Fruit fly (Drosophila melanogaster) whole organism, embryonic: Measurements from ENCODE around the gene CG14881.

Source experiments
- C15 ChIP-seq: fragments of 200-800 bp; sonication (Bioruptor generic); IDR thresholded peaks from 3 replicates; pipeline ENCODE4 v1.3.6; 2022; ENCODE audit warnings: missing biosample characterization, missing genetic modification characterization
- CG10147 ChIP-seq: fragments of 200-800 bp; sonication (Bioruptor generic); optimal IDR thresholded peaks from 2 replicates; lab custom pipeline; 2019; ENCODE audit warnings: missing biosample characterization, mild to moderate bottlenecking, missing genetic modification characterization, moderate library complexity
- CG10366 ChIP-seq: fragments of 200-800 bp; sonication (Bioruptor generic); IDR thresholded peaks from 2 replicates; pipeline ENCODE4 v1.3.6; 2022; ENCODE audit warnings: missing biosample characterization, missing genetic modification characterization
- CG12391 ChIP-seq: fragments of 200-800 bp; sonication (Bioruptor generic); optimal IDR thresholded peaks from 3 replicates; lab custom pipeline; 2018; ENCODE audit warnings: missing biosample characterization, mild to moderate bottlenecking, missing genetic modification characterization, moderate library complexity
- CG14965 ChIP-seq: fragments of 200-800 bp; sonication (Bioruptor generic); optimal IDR thresholded peaks from 2 replicates; lab custom pipeline; 2016; ENCODE audit warnings: missing biosample characterization, missing genetic modification characterization, borderline replicate concordance
- CG1603 ChIP-seq: fragments of 200-800 bp; sonication (Bioruptor generic); optimal IDR thresholded peaks from 2 replicates; lab custom pipeline; 2019; ENCODE audit warnings: missing biosample characterization, mild to moderate bottlenecking, missing genetic modification characterization, moderate library complexity
- CG17361 ChIP-seq: fragments of 200-800 bp; sonication (Bioruptor generic); IDR thresholded peaks from 3 replicates; pipeline ENCODE4 v1.3.6; 2022; ENCODE audit warnings: missing biosample characterization, missing genetic modification characterization
- CG17829 ChIP-seq: fragments of 200-800 bp; optimal IDR thresholded peaks from 2 replicates; lab custom pipeline; 2019; ENCODE audit warnings: missing biosample characterization, mild to moderate bottlenecking, missing genetic modification characterization, moderate library complexity
- CG2875 ChIP-seq: fragments of 200-800 bp; sonication (Bioruptor generic); optimal IDR thresholded peaks from 2 replicates; lab custom pipeline; 2017; ENCODE audit warnings: missing biosample characterization, mild to moderate bottlenecking, missing genetic modification characterization, missing genetic modification reagents
- CG31388 ChIP-seq: fragments of 200-800 bp; sonication (Bioruptor generic); optimal IDR thresholded peaks from 2 replicates; lab custom pipeline; 2016; ENCODE audit warnings: missing biosample characterization, missing genetic modification characterization
- CG31441 ChIP-seq: fragments of 200-800 bp; sonication (Bioruptor generic); IDR thresholded peaks from 2 replicates; pipeline ENCODE4 v1.3.6; 2022; ENCODE audit warnings: missing biosample characterization, missing genetic modification characterization
- CG4328 ChIP-seq: fragments of 200-800 bp; sonication (Bioruptor generic); optimal IDR thresholded peaks from 3 replicates; lab custom pipeline; 2017; ENCODE audit warnings: missing biosample characterization, missing genetic modification reagents, missing genetic modification characterization
- CG4424 ChIP-seq: fragments of 200-800 bp; sonication (Bioruptor generic); optimal IDR thresholded peaks from 3 replicates; lab custom pipeline; 2016; ENCODE audit warnings: missing biosample characterization, missing genetic modification characterization
- CG5180 ChIP-seq: fragments of 200-800 bp; sonication (Bioruptor generic); optimal IDR thresholded peaks from 3 replicates; lab custom pipeline; 2017; ENCODE audit warnings: missing biosample characterization, missing genetic modification characterization, mild to moderate bottlenecking, moderate library complexity, missing genetic modification reagents
- CG6765 ChIP-seq: fragments of 200-800 bp; sonication (Bioruptor generic); optimal IDR thresholded peaks from 3 replicates; lab custom pipeline; 2017; ENCODE audit warnings: missing biosample characterization, mild to moderate bottlenecking, missing genetic modification characterization
- CG9817 ChIP-seq: fragments of 200-800 bp; sonication (Bioruptor generic); optimal IDR thresholded peaks from 2 replicates; lab custom pipeline; 2018; ENCODE audit warnings: missing biosample characterization, mild to moderate bottlenecking, missing genetic modification characterization, moderate library complexity
- D ChIP-seq, 2 experiments: fragments of 200-800 bp in 1 of 2; fragments of >200 bp in 1 of 2; sonication (Bioruptor generic) in 1 of 2; optimal IDR thresholded peaks; 2 replicates in 1 of 2; 3 replicates in 1 of 2; lab custom pipeline; 2017; ENCODE audit warnings: mild to moderate bottlenecking in 1 of 2, missing biosample characterization in 1 of 2, missing genetic modification characterization in 1 of 2, missing genetic modification reagents in 1 of 2
- Dll ChIP-seq: fragments of 200-800 bp; sonication (Bioruptor generic); IDR thresholded peaks from 4 replicates; pipeline ENCODE4 v1.3.6; 2022; ENCODE audit warnings: missing biosample characterization, missing genetic modification characterization; ENCODE audit not compliant: partially characterized antibody
- Dp ChIP-seq: fragments of 200-800 bp; sonication (Bioruptor generic); optimal IDR thresholded peaks from 2 replicates; lab custom pipeline; 2018; ENCODE audit warnings: missing biosample characterization, mild to moderate bottlenecking, missing genetic modification characterization, moderate library complexity
- Dref ChIP-seq: fragments of 200-800 bp; sonication (Bioruptor generic); IDR thresholded peaks from 2 replicates; pipeline ENCODE4 v1.3.6; 2022; ENCODE audit warnings: missing biosample characterization, missing genetic modification characterization
- E2f2 ChIP-seq: fragments of 200-800 bp; sonication (Bioruptor generic); IDR thresholded peaks from 2 replicates; pipeline ENCODE4 v1.3.6; 2022; ENCODE audit warnings: missing biosample characterization, missing genetic modification characterization
- ERR ChIP-seq: fragments of 200-800 bp; sonication (Bioruptor generic); optimal IDR thresholded peaks from 2 replicates; lab custom pipeline; 2016; ENCODE audit warnings: missing biosample characterization, missing genetic modification characterization
- Ets65A ChIP-seq: fragments of 200-800 bp; sonication (Bioruptor generic); peaks from one replicate; lab custom pipeline; 2016; ENCODE audit warnings: missing biosample characterization, missing genetic modification characterization
- HLH4C ChIP-seq: fragments of 200-800 bp; sonication (Bioruptor generic); IDR thresholded peaks from 3 replicates; pipeline ENCODE4 v1.3.6; 2022; ENCODE audit warnings: missing biosample characterization, missing genetic modification characterization; ENCODE audit not compliant: partially characterized antibody
- Hsf ChIP-seq: fragments of 200-800 bp; sonication (Bioruptor generic); optimal IDR thresholded peaks from 3 replicates; lab custom pipeline; 2016; ENCODE audit warnings: missing biosample characterization, missing genetic modification characterization
- Lim3 ChIP-seq: fragments of 200-800 bp; sonication (Bioruptor generic); IDR thresholded peaks from 2 replicates; pipeline ENCODE4 v1.3.6; 2022; ENCODE audit warnings: missing biosample characterization, missing genetic modification characterization
- Opbp ChIP-seq: fragments of 200-800 bp; sonication (Bioruptor generic); IDR thresholded peaks from 3 replicates; pipeline ENCODE4 v1.3.6; 2022; ENCODE audit warnings: missing biosample characterization, missing genetic modification characterization; ENCODE audit not compliant: partially characterized antibody
- Side ChIP-seq: fragments of 200-800 bp; sonication (Bioruptor generic); optimal IDR thresholded peaks from 2 replicates; lab custom pipeline; 2016; ENCODE audit warnings: missing biosample characterization, missing genetic modification characterization
- Spps ChIP-seq: fragments of 200-800 bp; sonication (Bioruptor generic); optimal IDR thresholded peaks from 2 replicates; lab custom pipeline; 2018; ENCODE audit warnings: missing biosample characterization, mild to moderate bottlenecking, missing genetic modification characterization
- Xbp1 ChIP-seq: fragments of 200-800 bp; sonication (Bioruptor generic); optimal IDR thresholded peaks from 3 replicates; lab custom pipeline; 2016; ENCODE audit warnings: missing biosample characterization, mild to moderate bottlenecking, missing genetic modification characterization
- ase ChIP-seq: fragments of 200-800 bp; sonication (Bioruptor generic); IDR thresholded peaks from 3 replicates; pipeline ENCODE4 v1.3.6; 2022; ENCODE audit warnings: missing biosample characterization, missing genetic modification characterization
- chinmo ChIP-seq: fragments of 200-800 bp; sonication (Bioruptor generic); IDR thresholded peaks from 4 replicates; pipeline ENCODE4 v1.3.6; 2022; ENCODE audit warnings: missing biosample characterization, missing genetic modification characterization; ENCODE audit not compliant: partially characterized antibody
- corto ChIP-seq: fragments of 200-800 bp; sonication (Bioruptor generic); optimal IDR thresholded peaks from 2 replicates; lab custom pipeline; 2016; ENCODE audit warnings: missing biosample characterization, mild to moderate bottlenecking, missing genetic modification characterization, moderate library complexity
- dmrt99B ChIP-seq: fragments of 200-800 bp; sonication (Bioruptor generic); optimal IDR thresholded peaks from 2 replicates; lab custom pipeline; 2018; ENCODE audit warnings: missing biosample characterization, mild to moderate bottlenecking, missing genetic modification characterization, moderate library complexity
- fu2 ChIP-seq: fragments of 200-800 bp; sonication (Bioruptor generic); optimal IDR thresholded peaks from 2 replicates; lab custom pipeline; 2016; ENCODE audit warnings: missing biosample characterization, missing genetic modification characterization
- grn ChIP-seq: fragments of 200-800 bp; sonication (Bioruptor generic); optimal IDR thresholded peaks from 3 replicates; lab custom pipeline; 2017; ENCODE audit warnings: missing biosample characterization, missing genetic modification characterization
- lab ChIP-seq: fragments of 200-800 bp; sonication (Bioruptor generic); optimal IDR thresholded peaks from 3 replicates; lab custom pipeline; 2017; ENCODE audit warnings: missing biosample characterization, missing genetic modification characterization, mild to moderate bottlenecking, moderate library complexity, missing genetic modification reagents
- lmd ChIP-seq: fragments of 200-800 bp; sonication (Bioruptor generic); IDR thresholded peaks from 2 replicates; pipeline ENCODE4 v1.3.6; 2022; ENCODE audit warnings: missing biosample characterization, missing genetic modification characterization
- lov ChIP-seq, 2 experiments: fragments of 200-800 bp in 1 of 2; fragments of >200 bp in 1 of 2; sonication (Bioruptor generic) in 1 of 2; IDR thresholded peaks in 1 of 2; optimal IDR thresholded peaks in 1 of 2; 2 replicates in 1 of 2; 3 replicates in 1 of 2; pipeline versions ENCODE4 v1.3.6 to Lab custom; 2017 to 2022; ENCODE audit warnings: missing biosample characterization in 1 of 2, missing genetic modification characterization in 1 of 2
- org-1 ChIP-seq: fragments of 200-800 bp; sonication (Bioruptor generic); optimal IDR thresholded peaks from 2 replicates; lab custom pipeline; 2017; ENCODE audit warnings: missing biosample characterization, missing genetic modification characterization
- pan ChIP-seq, 4 experiments: fragments of >200 bp in 3 of 4; fragments of 200-800 bp in 1 of 4; sonication (Bioruptor generic) in 1 of 4; optimal IDR thresholded peaks in 3 of 4; IDR thresholded peaks in 1 of 4; 2 replicates each; pipeline versions ENCODE4 v1.3.6 to Lab custom; 2017 to 2022; ENCODE audit warnings: missing biosample characterization in 2 of 4, missing genetic modification characterization in 2 of 4, mixed read lengths in 1 of 4
- schlank ChIP-seq: fragments of 200-800 bp; sonication (Bioruptor generic); optimal IDR thresholded peaks from 2 replicates; lab custom pipeline; 2018; ENCODE audit warnings: missing biosample characterization, mild to moderate bottlenecking, missing genetic modification characterization
- sens ChIP-seq: fragments of 200-800 bp; sonication (Bioruptor generic); peaks from one replicate; lab custom pipeline; 2016; ENCODE audit warnings: missing biosample characterization, missing genetic modification characterization
- slp2 ChIP-seq: fragments of 200-800 bp; sonication (Bioruptor generic); optimal IDR thresholded peaks from 2 replicates; lab custom pipeline; 2016; ENCODE audit warnings: missing biosample characterization, missing genetic modification characterization
- tgo ChIP-seq: fragments of 200-800 bp; sonication (Bioruptor generic); IDR thresholded peaks from 3 replicates; pipeline ENCODE4 v1.3.6; 2022; ENCODE audit warnings: missing biosample characterization, missing genetic modification characterization
- tio ChIP-seq: fragments of 200-800 bp; sonication (Bioruptor generic); optimal IDR thresholded peaks from 2 replicates; lab custom pipeline; 2017; ENCODE audit warnings: missing biosample characterization, missing genetic modification characterization, inconsistent platforms
- twi ChIP-seq: fragments of 200-800 bp; optimal IDR thresholded peaks from 2 replicates; lab custom pipeline; 2019; ENCODE audit warnings: missing biosample characterization, mild to moderate bottlenecking, missing genetic modification characterization, moderate library complexity
- vvl ChIP-seq: fragments of 200-800 bp; sonication (Bioruptor generic); IDR thresholded peaks from 2 replicates; pipeline ENCODE4 v1.3.6; 2022; ENCODE audit warnings: missing biosample characterization, missing genetic modification characterization

CG14881 gene

DNA sequence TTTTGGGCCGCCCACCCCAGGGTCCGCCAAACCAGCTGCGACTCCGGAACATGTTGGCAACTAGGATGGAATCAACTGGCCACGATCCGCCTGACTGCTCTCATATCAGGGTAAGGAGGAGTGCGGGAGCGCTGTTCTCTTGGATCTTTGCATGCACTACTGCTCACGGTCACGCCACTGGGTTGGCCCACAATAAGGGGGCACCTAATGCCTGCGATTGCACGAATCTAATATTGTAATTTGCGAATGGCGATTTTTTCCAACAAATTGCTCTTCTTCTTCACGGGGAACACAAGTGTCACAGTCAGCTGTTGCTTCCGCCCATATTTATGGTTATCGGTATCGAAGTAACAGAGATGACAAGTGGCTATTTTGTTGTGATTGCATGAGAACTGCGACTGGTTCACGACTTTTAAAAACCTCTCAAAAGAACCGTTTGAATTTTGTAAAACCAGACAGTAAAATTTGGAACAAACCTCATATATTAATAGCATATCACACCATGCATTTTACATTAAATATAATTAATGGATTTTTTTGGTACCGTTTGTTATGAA, 6.7 kb downstream of the CG14881 start, which contains the start of gene ema (continued):
- no peak for TF ChIP-seq pan (optimal IDR thresholded peaks at IDR 0.05; lab: Kevin White, UChicago)
- peak in 1 of 2 experiments; percentile 35 for TF ChIP-seq pan (GFP tag; optimal IDR thresholded peaks at IDR 0.05 in 1 of 2, IDR thresholded peaks at IDR 0.05 in 1 of 2)
- no peak for TF ChIP-seq ERR
- peak; percentile 9 for TF ChIP-seq Ets65A (GFP tag; lab: Kevin White, UChicago)
- TF ChIP-seq tgo (GFP tag; lab: Robert Waterston, UW) = no peak
- no peak for TF ChIP-seq tio (GFP tag; lab: Kevin White, UChicago)
- no peak for TF ChIP-seq CG9817 (tag; lab: Kevin White, UChicago)
- TF ChIP-seq org-1 (GFP tag; lab: Kevin White, UChicago) = no peak
- no peak for TF ChIP-seq grn (GFP tag; lab: Kevin White, UChicago)
- no peak for TF ChIP-seq slp2 (GFP tag; lab: Kevin White, UChicago)
- no peak for TF ChIP-seq twi
- TF ChIP-seq Side (GFP tag; lab: Kevin White, UChicago) = peak; percentile 9
- TF ChIP-seq CG31388 = no peak
- no peak for TF ChIP-seq CG4328 (GFP tag; lab: Kevin White, UChicago)
- 0 out of 2 replicates have a peak, but pooled peaks have one; percentile 40 for TF ChIP-seq vvl (GFP tag; lab: Robert Waterston, UW)
- TF ChIP-seq CG4424 (GFP tag; lab: Kevin White, UChicago) = peak; percentile 6
- TF ChIP-seq CG31441 (GFP tag; lab: Robert Waterston, UW) = peak; percentile 85
- peak; percentile 45 for TF ChIP-seq E2f2 (GFP tag; lab: Robert Waterston, UW)
- no peak for TF ChIP-seq lab (GFP tag; lab: Kevin White, UChicago)
- TF ChIP-seq Dp (GFP tag; lab: Kevin White, UChicago) = peak; percentile 36
- no peak for TF ChIP-seq chinmo (GFP tag; lab: Robert Waterston, UW)
- no peak for TF ChIP-seq CG2875 (GFP tag; lab: Kevin White, UChicago)
- TF ChIP-seq CG6765 (GFP tag; lab: Kevin White, UChicago) = peak; percentile 5
- peak; percentile 51; the same call in 1 of the 3 replicates for TF ChIP-seq HLH4C (GFP tag; lab: Robert Waterston, UW)
- peak; percentile 41 for TF ChIP-seq CG12391
- no peak for TF ChIP-seq CG10147 (GFP tag; lab: Kevin White, UChicago)
- no peak for TF ChIP-seq fu2 (GFP tag; lab: Kevin White, UChicago)
- TF ChIP-seq Dll (GFP tag; lab: Robert Waterston, UW) = peak; percentile 46; the same call in 2 of the 4 replicates
- TF ChIP-seq dmrt99B (tag; lab: Kevin White, UChicago) = no peak
- TF ChIP-seq D (optimal IDR thresholded peaks at IDR 0.05; lab: Kevin White, UChicago) = no peak
- TF ChIP-seq D (GFP tag; optimal IDR thresholded peaks at IDR 0.05; lab: Kevin White, UChicago) = no peak
- no peak for TF ChIP-seq Spps (tag; lab: Kevin White, UChicago)
- TF ChIP-seq Dref (GFP tag; lab: Robert Waterston, UW) = peak; percentile 81
- no peak for TF ChIP-seq CG5180 (GFP tag; lab: Kevin White, UChicago)
- peak; percentile 17; the same call in 1 of the 3 replicates for TF ChIP-seq CG17361 (GFP tag; lab: Robert Waterston, UW)
- TF ChIP-seq lov (optimal IDR thresholded peaks at IDR 0.05; lab: Kevin White, UChicago) = no peak
- no peak for TF ChIP-seq lov (GFP tag; IDR thresholded peaks at IDR 0.05; lab: Robert Waterston, UW)
- peak; percentile 63 for TF ChIP-seq CG1603 (tag; lab: Kevin White, UChicago)
- TF ChIP-seq CG17829 (tag; lab: Kevin White, UChicago) = peak; percentile 51
- TF ChIP-seq lmd = no peak
- no peak for TF ChIP-seq Lim3 (GFP tag; lab: Robert Waterston, UW)
- TF ChIP-seq Hsf (GFP tag; lab: Kevin White, UChicago) = peak; percentile 39
- no peak for TF ChIP-seq C15 (GFP tag; lab: Robert Waterston, UW)
- no peak for TF ChIP-seq CG14965
- TF ChIP-seq ase (GFP tag; lab: Robert Waterston, UW) = no peak
- TF ChIP-seq sens (GFP tag; lab: Kevin White, UChicago) = peak; percentile 81
- no peak for TF ChIP-seq schlank (tag; lab: Kevin White, UChicago)
- TF ChIP-seq CG10366 = no peak
- peak; percentile 36 for TF ChIP-seq Xbp1 (GFP tag; lab: Kevin White, UChicago)
- no peak for TF ChIP-seq corto (GFP tag; lab: Kevin White, UChicago)
- TF ChIP-seq Opbp = peak; percentile 39; the same call in 1 of the 3 replicates
